Worm (Caenorhabditis elegans) whole organism, L4/young adult: ENCODE data around the gene lgc-29.

Experiments
- W03F9.2 ChIP-seq: fragments of 150-350 bp; optimal IDR thresholded peaks from 2 replicates; lab custom pipeline; 2014; ENCODE audit warnings: missing biosample characterization, missing genetic modification characterization
- dao-5 ChIP-seq: sonication (generic microtip); optimal IDR thresholded peaks from 2 replicates; lab custom pipeline; 2016; ENCODE audit warnings: missing genotype, missing genetic modification characterization, moderate library complexity, missing compliant biosample characterization
- him-1 ChIP-seq: sonication (generic microtip); optimal IDR thresholded peaks from 2 replicates; lab custom pipeline; 2016; ENCODE audit warnings: missing genotype, missing genetic modification reagents, missing genetic modification characterization, missing compliant biosample characterization

Gene lgc-29

ce11 chrV:4181272-4181671, 42.5 kb downstream of the lgc-29 start:
- TF ChIP-seq W03F9.2 (tag; lab: Kevin White, UChicago) (no peak), dao-5 (tag; lab: Kevin White, UChicago) (no peak), him-1 (no peak)

- no peak for TF ChIP-seq dao-5 (tag; lab: Kevin White, UChicago)
- no peak for TF ChIP-seq him-1
- no peak for TF ChIP-seq W03F9.2 (tag; lab: Kevin White, UChicago)
Measured at ce11 chrV:4181727-4182126, 42.9 kb downstream of the lgc-29 start.

ce11 chrV:4182546-4182945, 43.8 kb downstream of the lgc-29 start:
- TF ChIP-seq W03F9.2 (tag; lab: Kevin White, UChicago) (no peak), dao-5 (tag; lab: Kevin White, UChicago) (no peak), him-1 (no peak)

- TF ChIP-seq W03F9.2 (tag; lab: Kevin White, UChicago), result no peak
- no peak for TF ChIP-seq him-1
- TF ChIP-seq dao-5 (tag; lab: Kevin White, UChicago), result no peak
Measured at ce11 chrV:4185885-4186284, 47.1 kb downstream of the lgc-29 start.

ce11 chrV:4186453-4187143, 47.8 kb downstream of the lgc-29 start:
- no peak for TF ChIP-seq W03F9.2 (tag; lab: Kevin White, UChicago)
- TF ChIP-seq him-1, result no peak
- TF ChIP-seq dao-5 (tag; lab: Kevin White, UChicago), result no peak

ce11 chrV:4187144-4187485, 48.3 kb downstream of the lgc-29 start, which contains the start of gene nhr-114:
TSS of gene nhr-114 (plus strand) at chrV:4187202.
- TF ChIP-seq dao-5 (tag; lab: Kevin White, UChicago) (no peak), W03F9.2 (tag; lab: Kevin White, UChicago) (no peak), him-1 (no peak)

ce11 chrV:4189618-4190017, 50.8 kb downstream of the lgc-29 start:
- TF ChIP-seq dao-5 (tag; lab: Kevin White, UChicago) (no peak), W03F9.2 (tag; lab: Kevin White, UChicago) (no peak)

ce11 chrV:4190232-4190631, 51.4 kb downstream of the lgc-29 start:
- TF ChIP-seq him-1 (no peak), W03F9.2 (tag; lab: Kevin White, UChicago) (no peak), dao-5 (tag; lab: Kevin White, UChicago) (no peak)
